Fruit fly (Drosophila melanogaster): Measurements from ENCODE around the gene C15.

dm6 chr3R:21499131-21500036 is at the start of gene C15:
- TF ChIP-seq CG32006 (GFP tag; optimal IDR thresholded peaks at IDR 0.05) (no peak), Lpt (GFP tag; optimal IDR thresholded peaks at IDR 0.05) (no peak), fkh (GFP tag; optimal IDR thresholded peaks at IDR 0.05) (no peak), Eip78C (GFP tag) (peak; percentile 73), Smox (GFP tag; optimal IDR thresholded peaks at IDR 0.05) (no peak), Eip93F (GFP tag; optimal IDR thresholded peaks at IDR 0.05) (no peak), spab (GFP tag; optimal IDR thresholded peaks at IDR 0.05) (no peak)
